Worm (Caenorhabditis elegans) whole organism, young adult: ENCODE data around the gene osm-1.

ENCODE experiments used
- B0019.2 ChIP-seq: fragments of 200-800 bp; sonication (Bioruptor generic); conservative IDR thresholded peaks from 2 replicates; pipeline ENCODE4 v1.3.6; 2022; ENCODE audit warnings: missing genetic modification reagents, missing genetic modification characterization, missing compliant biosample characterization
- D2030.7 ChIP-seq: fragments of 200-800 bp; sonication (Bioruptor generic); IDR thresholded peaks from 2 replicates; pipeline ENCODE4 v1.3.6; 2022; ENCODE audit warnings: missing genetic modification reagents, missing genetic modification characterization, missing compliant biosample characterization
- F22D6.2 ChIP-seq: sonication (generic microtip); optimal IDR thresholded peaks from 2 replicates; lab custom pipeline; 2016; ENCODE audit warnings: mild to moderate bottlenecking, missing genetic modification characterization, missing compliant biosample characterization
- F23B12.7 ChIP-seq: sonication (generic microtip); optimal IDR thresholded peaks from 2 replicates; lab custom pipeline; 2017; ENCODE audit warnings: missing genetic modification characterization, mild to moderate bottlenecking, missing compliant biosample characterization, antibody characterized with exemption, moderate library complexity; ENCODE audit not compliant: insufficient read depth
- F33H1.4 ChIP-seq: fragments of 200-800 bp; sonication (Bioruptor generic); IDR thresholded peaks from 2 replicates; pipeline ENCODE4 v1.3.6; 2022; ENCODE audit warnings: missing genetic modification reagents, missing genetic modification characterization, missing compliant biosample characterization
- F39B2.1 ChIP-seq: fragments of 200-800 bp; sonication (Bioruptor generic); IDR thresholded peaks from 2 replicates; pipeline ENCODE4 v1.3.6; 2022; ENCODE audit warnings: missing genetic modification reagents, missing genetic modification characterization, missing compliant biosample characterization
- F49E8.2 ChIP-seq: sonication (generic microtip); optimal IDR thresholded peaks from 3 replicates; lab custom pipeline; 2017; ENCODE audit warnings: missing genetic modification characterization, mild to moderate bottlenecking, missing compliant biosample characterization, antibody characterized with exemption, moderate library complexity; ENCODE audit not compliant: insufficient read depth
- K12H6.12 ChIP-seq: fragments of 200-800 bp; sonication (Bioruptor generic); optimal IDR thresholded peaks from 2 replicates; lab custom pipeline; 2018; ENCODE audit warnings: mild to moderate bottlenecking, missing genetic modification characterization, missing compliant biosample characterization
- Y53F4B.3 ChIP-seq: fragments of 200-800 bp; sonication (Bioruptor generic); IDR thresholded peaks from 2 replicates; pipeline ENCODE4 v1.3.6; 2022; ENCODE audit warnings: missing genetic modification reagents, missing genetic modification characterization, missing compliant biosample characterization
- Y67H2A.10 ChIP-seq: fragments of 200-800 bp; sonication (Bioruptor generic); conservative IDR thresholded peaks from 2 replicates; pipeline ENCODE4 v1.3.6; 2022; ENCODE audit warnings: missing genetic modification reagents, missing genetic modification characterization, missing compliant biosample characterization
- bed-1 ChIP-seq: fragments of 200-800 bp; sonication (Bioruptor generic); IDR thresholded peaks from 2 replicates; pipeline ENCODE4 v1.3.6; 2022; ENCODE audit warnings: missing genetic modification reagents, missing genetic modification characterization, missing compliant biosample characterization
- cebp-1 ChIP-seq, 2 experiments: fragments of 200-800 bp in 1 of 2; sonication (Bioruptor generic) in 1 of 2; sonication (generic microtip) in 1 of 2; IDR thresholded peaks in 1 of 2; optimal IDR thresholded peaks in 1 of 2; 2 replicates each; pipeline versions ENCODE4 v1.3.6 to Lab custom; 2017 to 2022; ENCODE audit warnings: missing compliant biosample characterization in 2 of 2, missing genetic modification characterization in 2 of 2, mild to moderate bottlenecking in 1 of 2, missing genetic modification reagents in 1 of 2, moderate library complexity in 1 of 2
- ceh-27 ChIP-seq: fragments of 200-800 bp; sonication (Bioruptor generic); optimal IDR thresholded peaks from 2 replicates; lab custom pipeline; 2018; ENCODE audit warnings: mild to moderate bottlenecking, missing genetic modification characterization, moderate library complexity, missing compliant biosample characterization
- ceh-58 ChIP-seq: fragments of 200-800 bp; sonication (Bioruptor generic); IDR thresholded peaks from 2 replicates; pipeline ENCODE4 v1.3.6; 2022; ENCODE audit warnings: missing genetic modification characterization, missing compliant biosample characterization
- ceh-79 ChIP-seq: sonication (generic microtip); optimal IDR thresholded peaks from 2 replicates; lab custom pipeline; 2017; ENCODE audit warnings: mild to moderate bottlenecking, missing genetic modification characterization, missing compliant biosample characterization
- chd-7 ChIP-seq: sonication (generic microtip); optimal IDR thresholded peaks from 2 replicates; lab custom pipeline; 2016; ENCODE audit warnings: mild to moderate bottlenecking, missing genetic modification characterization, moderate library complexity, missing compliant biosample characterization
- die-1 ChIP-seq: sonication (generic microtip); optimal IDR thresholded peaks from 2 replicates; lab custom pipeline; 2016; ENCODE audit warnings: missing genotype, mild to moderate bottlenecking, missing genetic modification characterization, missing compliant biosample characterization
- dpl-1 ChIP-seq: fragments of 150-350 bp; optimal IDR thresholded peaks from 2 replicates; lab custom pipeline; 2014; ENCODE audit warnings: missing biosample characterization, missing genetic modification reagents, missing genetic modification characterization
- egrh-3 ChIP-seq: fragments of 200-800 bp; sonication (Bioruptor generic); IDR thresholded peaks from 2 replicates; pipeline ENCODE4 v1.3.6; 2022; ENCODE audit warnings: missing genetic modification reagents, missing genetic modification characterization, missing compliant biosample characterization
- gei-17 ChIP-seq: fragments of 200-800 bp; sonication (Bioruptor generic); optimal IDR thresholded peaks from 2 replicates; lab custom pipeline; 2018; ENCODE audit warnings: mild to moderate bottlenecking, missing genetic modification characterization, missing compliant biosample characterization
- hlh-12 ChIP-seq: sonication (generic microtip); optimal IDR thresholded peaks from 2 replicates; lab custom pipeline; 2016; ENCODE audit warnings: missing genetic modification characterization, missing compliant biosample characterization
- hmg-1.2 ChIP-seq: fragments of 200-800 bp; sonication (Bioruptor generic); IDR thresholded peaks from 2 replicates; pipeline ENCODE4 v1.3.6; 2022; ENCODE audit warnings: missing genetic modification reagents, missing genetic modification characterization, missing compliant biosample characterization
- hsf-1 ChIP-seq: fragments of 200-800 bp; sonication (Bioruptor generic); IDR thresholded peaks from 2 replicates; pipeline ENCODE4 v1.3.6; 2022; ENCODE audit warnings: missing genetic modification reagents, missing genetic modification characterization, missing compliant biosample characterization
- lag-1 ChIP-seq: fragments of 200-800 bp; sonication (Bioruptor generic); IDR thresholded peaks from 2 replicates; pipeline ENCODE4 v1.3.6; 2022; ENCODE audit warnings: missing genetic modification reagents, missing genetic modification characterization, missing compliant biosample characterization
- lin-26 ChIP-seq: fragments of 200-800 bp; sonication (Bioruptor generic); IDR thresholded peaks from 2 replicates; pipeline ENCODE4 v1.3.6; 2022; ENCODE audit warnings: missing genetic modification reagents, missing genetic modification characterization, missing compliant biosample characterization
- lin-35 ChIP-seq, 3 experiments: fragments of 150-350 bp in 2 of 3; sonication (generic microtip) in 1 of 3; optimal IDR thresholded peaks; 2 replicates each; lab custom pipeline; 2014 to 2018; ENCODE audit warnings: missing biosample characterization in 3 of 3, missing genetic modification characterization in 3 of 3, missing genetic modification reagents in 3 of 3
- lin-40 ChIP-seq: sonication (generic microtip); optimal IDR thresholded peaks from 2 replicates; lab custom pipeline; 2016; ENCODE audit warnings: missing genetic modification characterization, mild to moderate bottlenecking, missing compliant biosample characterization, missing genotype, missing genetic modification reagents
- madf-10 ChIP-seq: sonication (generic microtip); optimal IDR thresholded peaks from 2 replicates; lab custom pipeline; 2016; ENCODE audit warnings: mild to moderate bottlenecking, missing genetic modification characterization, missing compliant biosample characterization
- nfya-1 ChIP-seq: sonication (generic microtip); optimal IDR thresholded peaks from 2 replicates; lab custom pipeline; 2017; ENCODE audit warnings: antibody characterized with exemption, missing compliant biosample characterization, missing genetic modification characterization, borderline replicate concordance; ENCODE audit not compliant: insufficient read depth
- nfya-2 ChIP-seq: fragments of 200-800 bp; sonication (Bioruptor generic); IDR thresholded peaks from 2 replicates; pipeline ENCODE4 v1.3.6; 2022; ENCODE audit warnings: missing genetic modification reagents, missing genetic modification characterization, missing compliant biosample characterization
- nhr-27 ChIP-seq: fragments of 200-800 bp; sonication (Bioruptor generic); optimal IDR thresholded peaks from 2 replicates; lab custom pipeline; 2018; ENCODE audit warnings: mild to moderate bottlenecking, missing genetic modification characterization, moderate library complexity, missing compliant biosample characterization
- nhr-80 ChIP-seq: sonication (generic microtip); optimal IDR thresholded peaks from 2 replicates; lab custom pipeline; 2016; ENCODE audit warnings: missing genetic modification characterization, missing compliant biosample characterization
- rcor-1 ChIP-seq: fragments of 200-800 bp; sonication (Bioruptor generic); IDR thresholded peaks from 2 replicates; pipeline ENCODE4 v1.3.6; 2022; ENCODE audit warnings: missing genetic modification reagents, missing genetic modification characterization, missing compliant biosample characterization
- rpc-1 ChIP-seq, 2 experiments: fragments of 150-350 bp in 1 of 2; sonication (generic microtip) in 1 of 2; optimal IDR thresholded peaks; 2 replicates each; lab custom pipeline; 2014 to 2018; ENCODE audit warnings: missing biosample characterization in 1 of 2, missing genetic modification characterization in 1 of 2, missing genetic modification reagents in 1 of 2, missing genotype in 1 of 2
- sea-2 ChIP-seq: fragments of 200-800 bp; sonication (Bioruptor generic); IDR thresholded peaks from 2 replicates; pipeline ENCODE4 v1.3.6; 2022; ENCODE audit warnings: missing genetic modification characterization, missing compliant biosample characterization
- snpc-1.1 ChIP-seq: sonication (generic microtip); optimal IDR thresholded peaks from 2 replicates; lab custom pipeline; 2017; ENCODE audit warnings: missing genetic modification characterization, mild to moderate bottlenecking, missing compliant biosample characterization, antibody characterized with exemption, moderate library complexity, missing genotype, missing genetic modification reagents; ENCODE audit not compliant: insufficient read depth
- snpc-1.3 ChIP-seq: sonication (generic microtip); optimal IDR thresholded peaks from 2 replicates; lab custom pipeline; 2017; ENCODE audit warnings: missing genetic modification characterization, mild to moderate bottlenecking, missing compliant biosample characterization, antibody characterized with exemption, moderate library complexity, missing genotype, missing genetic modification reagents; ENCODE audit not compliant: insufficient read depth
- somi-1 ChIP-seq: fragments of 200-800 bp; sonication (Bioruptor generic); optimal IDR thresholded peaks from 2 replicates; lab custom pipeline; 2018; ENCODE audit warnings: mild to moderate bottlenecking, missing genetic modification characterization, missing compliant biosample characterization
- tbp1 ChIP-seq: fragments of 200-800 bp; sonication (Bioruptor generic); optimal IDR thresholded peaks from 2 replicates; lab custom pipeline; 2018; ENCODE audit warnings: mild to moderate bottlenecking, missing genetic modification characterization, missing compliant biosample characterization
- zfh-2 ChIP-seq: fragments of 200-800 bp; sonication (Bioruptor generic); conservative IDR thresholded peaks from 2 replicates; pipeline ENCODE4 v1.3.6; 2022; ENCODE audit warnings: missing genetic modification reagents, missing genetic modification characterization, missing compliant biosample characterization
- ztf-18 ChIP-seq: sonication (generic microtip); optimal IDR thresholded peaks from 2 replicates; lab custom pipeline; 2016; ENCODE audit warnings: missing genotype, mild to moderate bottlenecking, missing genetic modification characterization, missing compliant biosample characterization
- ztf-3 ChIP-seq: fragments of 200-800 bp; sonication (Bioruptor generic); optimal IDR thresholded peaks from 2 replicates; lab custom pipeline; 2018; ENCODE audit warnings: mild to moderate bottlenecking, missing genetic modification characterization, missing compliant biosample characterization

Gene osm-1

ce11 chrX:16555726-16556125 is 15.3 kb downstream of the osm-1 start:
- no peak for TF ChIP-seq sea-2 (GFP tag; lab: Robert Waterston, UW)
- TF ChIP-seq F39B2.1 (GFP tag; lab: Robert Waterston, UW) = no peak
- TF ChIP-seq gei-17 = no peak
- no peak for TF ChIP-seq F49E8.2 (tag; lab: Kevin White, UChicago)
- TF ChIP-seq lin-40 (tag; lab: Kevin White, UChicago) = no peak

ce11 chrX:16558117-16558516 is 17.6 kb downstream of the osm-1 start, which contains the start of gene K08B5.1:
K08B5.1 (plus strand) TSS chrX:16558434.
- no peak for TF ChIP-seq bed-1 (GFP tag; lab: Robert Waterston, UW)
- TF ChIP-seq hsf-1 (GFP tag; lab: Robert Waterston, UW) = no peak
- no peak for TF ChIP-seq lin-26
- no peak for TF ChIP-seq zfh-2 (GFP tag; lab: Robert Waterston, UW)
- TF ChIP-seq dpl-1 (GFP tag; lab: Kevin White, UChicago) = no peak
- no peak for TF ChIP-seq Y53F4B.3
- no peak for TF ChIP-seq nfya-1 (tag; lab: Kevin White, UChicago)
- TF ChIP-seq ceh-27 (GFP tag; lab: Kevin White, UChicago) = no peak
- TF ChIP-seq gei-17 = no peak
- TF ChIP-seq lag-1 (GFP tag; lab: Robert Waterston, UW) = no peak
- TF ChIP-seq hlh-12 (tag; lab: Kevin White, UChicago) = no peak
- TF ChIP-seq F33H1.4 (GFP tag; lab: Robert Waterston, UW) = no peak
- TF ChIP-seq B0019.2 = no peak
- TF ChIP-seq egrh-3 (GFP tag; lab: Robert Waterston, UW) = no peak

ce11 chrX:16558776-16559175 is 18.3 kb downstream of the osm-1 start:
- TF ChIP-seq die-1 (tag; lab: Kevin White, UChicago) (peak; percentile 46), rpc-1 (optimal IDR thresholded peaks at IDR 0.05; lab: Kevin White, UChicago) (peak; percentile 83), rpc-1 (tag; optimal IDR thresholded peaks at IDR 0.05; lab: Kevin White, UChicago) (peak; percentile 97), chd-7 (tag; lab: Kevin White, UChicago) (no peak), cebp-1 (GFP tag; IDR thresholded peaks at IDR 0.05; lab: Robert Waterston, UW) (peak; percentile 34; the same call in 1 of the 2 replicates), cebp-1 (tag; optimal IDR thresholded peaks at IDR 0.05; lab: Kevin White, UChicago) (no peak), snpc-1.3 (tag; lab: Kevin White, UChicago) (peak; percentile 77), lin-26 (peak; percentile 72), ztf-18 (tag; lab: Kevin White, UChicago) (peak; percentile 41), madf-10 (tag; lab: Kevin White, UChicago) (peak; percentile 33), sea-2 (GFP tag; lab: Robert Waterston, UW) (no peak), ztf-3 (GFP tag; lab: Kevin White, UChicago) (no peak), rcor-1 (GFP tag; lab: Robert Waterston, UW) (peak; percentile 28; the same call in 1 of the 2 replicates), nhr-80 (peak; percentile 7), somi-1 (GFP tag; lab: Kevin White, UChicago) (peak; percentile 10), F23B12.7 (peak; percentile 52), gei-17 (no peak), hmg-1.2 (GFP tag; lab: Robert Waterston, UW) (peak; percentile 62), egrh-3 (GFP tag; lab: Robert Waterston, UW) (no peak), lin-35 (GFP tag; optimal IDR thresholded peaks at IDR 0.05; lab: Kevin White, UChicago) (peak in 1 of 3 experiments; percentile 21), F22D6.2 (tag; lab: Kevin White, UChicago) (no peak), nhr-27 (no peak), Y67H2A.10 (GFP tag; lab: Robert Waterston, UW) (no peak), snpc-1.1 (tag; lab: Kevin White, UChicago) (peak; percentile 75), nfya-2 (GFP tag; lab: Robert Waterston, UW) (no peak), lin-40 (tag; lab: Kevin White, UChicago) (peak; percentile 38), D2030.7 (peak; percentile 70; the same call in 1 of the 2 replicates), lag-1 (GFP tag; lab: Robert Waterston, UW) (no peak), hsf-1 (GFP tag; lab: Robert Waterston, UW) (0 out of 2 replicates have a peak, but pooled peaks have one; percentile 26), tbp1 (GFP tag; lab: Kevin White, UChicago) (peak; percentile 95), ceh-58 (GFP tag; lab: Robert Waterston, UW) (no peak), ceh-79 (tag; lab: Kevin White, UChicago) (no peak), hlh-12 (tag; lab: Kevin White, UChicago) (peak; percentile 36), K12H6.12 (no peak), Y53F4B.3 (no peak)
